Fruit fly (Drosophila melanogaster): ENCODE results near the gene Sfp33A1.
A peak's percentile ranks its signal among the peaks of the same experiment; 100 is the strongest.

The Sfp33A1 gene

DNA sequence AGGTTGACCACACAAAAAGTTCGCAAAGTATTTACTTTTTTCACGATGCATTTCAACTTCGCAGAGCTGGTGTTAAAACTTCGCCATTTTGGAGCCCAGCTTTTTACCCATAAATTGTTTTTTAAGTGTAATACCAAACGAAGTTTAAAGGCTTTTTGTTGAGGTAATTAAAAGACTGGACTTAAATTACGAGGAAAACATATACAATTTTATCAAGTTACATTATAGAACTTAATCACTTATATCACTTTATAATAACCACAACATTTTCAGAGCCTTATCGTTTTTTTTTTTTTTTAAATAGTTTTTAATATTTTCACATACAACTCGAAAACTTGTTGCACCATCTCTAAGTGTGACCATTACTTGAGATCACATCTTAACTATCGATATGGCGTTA, 33.7 kb upstream of the Sfp33A1 start, which contains the start of gene CG14931:
CG14931 (plus strand) TSS at position 301 of the 400 bp plus-strand sequence.
- TF ChIP-seq eg (GFP tag; IDR thresholded peaks at IDR 0.05) = no peak
- TF ChIP-seq fd85E (GFP tag; optimal IDR thresholded peaks at IDR 0.05) = no peak
- no peak for TF ChIP-seq CG31627 (GFP tag; optimal IDR thresholded peaks at IDR 0.05)
- no peak for TF ChIP-seq svp (GFP tag)
- TF ChIP-seq CG7368 (GFP tag; optimal IDR thresholded peaks at IDR 0.05) = no peak
- no peak for TF ChIP-seq Hr4 (GFP tag; optimal IDR thresholded peaks at IDR 0.05)
- no peak for TF ChIP-seq ss (GFP tag; optimal IDR thresholded peaks at IDR 0.05)
- TF ChIP-seq Hr39 (GFP tag; optimal IDR thresholded peaks at IDR 0.05) = no peak
- no peak for TF ChIP-seq CG6792 (GFP tag; optimal IDR thresholded peaks at IDR 0.05)
- no peak for TF ChIP-seq Hr38 (GFP tag; optimal IDR thresholded peaks at IDR 0.05)
- no peak for TF ChIP-seq CG3919 (GFP tag; optimal IDR thresholded peaks at IDR 0.05)
- no peak for TF ChIP-seq fd59A (GFP tag; optimal IDR thresholded peaks at IDR 0.05)
- no peak for TF ChIP-seq Eip93F (GFP tag; optimal IDR thresholded peaks at IDR 0.05)
- no peak for TF ChIP-seq CG6163 (GFP tag; IDR thresholded peaks at IDR 0.05)
- TF ChIP-seq CG1621 (tag; optimal IDR thresholded peaks at IDR 0.05) = no peak
- no peak for TF ChIP-seq Eip75B (GFP tag; optimal IDR thresholded peaks at IDR 0.05)

dm6 chr2L:11753922-11754321, 380 bp downstream of the Sfp33A1 start, which contains the start of gene CG42471:
CG42471 (minus strand) TSS chr2L:11754022.
- TF ChIP-seq Sox14 (GFP tag; optimal IDR thresholded peaks at IDR 0.05) (no peak), Sox15 (GFP tag; optimal IDR thresholded peaks at IDR 0.05) (no peak), lz (GFP tag; optimal IDR thresholded peaks at IDR 0.05) (no peak), CG15336 (GFP tag; IDR thresholded peaks at IDR 0.05) (no peak), Eip93F (GFP tag; optimal IDR thresholded peaks at IDR 0.05) (no peak), Eip75B (GFP tag; optimal IDR thresholded peaks at IDR 0.05) (no peak), CG6163 (GFP tag; IDR thresholded peaks at IDR 0.05) (no peak), Gug (GFP tag; IDR thresholded peaks at IDR 0.05) (no peak), CG8632 (GFP tag; optimal IDR thresholded peaks at IDR 0.05) (no peak), CG11294 (GFP tag; IDR thresholded peaks at IDR 0.05) (no peak), CG6854 (GFP tag; optimal IDR thresholded peaks at IDR 0.05) (no peak), esn (GFP tag; optimal IDR thresholded peaks at IDR 0.05) (no peak), ss (GFP tag; optimal IDR thresholded peaks at IDR 0.05) (no peak), salr (GFP tag; optimal IDR thresholded peaks at IDR 0.05) (no peak), Hr4 (GFP tag; optimal IDR thresholded peaks at IDR 0.05) (no peak), fkh (GFP tag; optimal IDR thresholded peaks at IDR 0.05) (no peak), CG11902 (GFP tag; optimal IDR thresholded peaks at IDR 0.05) (no peak)

DNA sequence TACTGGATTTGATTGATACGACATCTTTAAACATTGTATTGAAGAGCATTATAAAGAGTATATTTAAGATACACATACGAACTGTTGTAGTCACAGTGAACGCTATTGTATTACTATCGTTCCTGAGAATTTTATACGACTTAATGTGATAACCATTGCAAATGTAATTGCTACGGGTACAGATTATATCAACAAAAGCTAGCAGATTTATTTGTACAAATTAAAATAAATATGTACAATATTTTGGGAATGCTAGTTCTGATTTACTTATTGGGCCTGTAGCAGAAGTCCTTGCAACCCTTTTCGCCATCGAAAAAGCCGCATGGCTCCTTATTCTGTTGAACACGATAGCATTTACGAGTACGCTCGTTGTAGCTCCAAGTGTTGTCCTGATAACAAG, 847 bp downstream of the Sfp33A1 start, which contains the start of gene CG42470:
CG42470 (minus strand) TSS at position 101 of the 400 bp plus-strand sequence.
- TF ChIP-seq Eip75B (GFP tag; optimal IDR thresholded peaks at IDR 0.05) = no peak
- TF ChIP-seq svp (GFP tag) = peak; percentile 27

- no peak for TF ChIP-seq CG6792 (GFP tag; optimal IDR thresholded peaks at IDR 0.05)
- peak; percentile 25 for TF ChIP-seq Eip93F (GFP tag; optimal IDR thresholded peaks at IDR 0.05)
- no peak for TF ChIP-seq CG10669 (GFP tag; optimal IDR thresholded peaks at IDR 0.05)
- no peak for TF ChIP-seq CG11294 (GFP tag; IDR thresholded peaks at IDR 0.05)
- TF ChIP-seq acj6 (GFP tag; optimal IDR thresholded peaks at IDR 0.05) = no peak
- peak; percentile 86 for TF ChIP-seq vri (GFP tag; optimal IDR thresholded peaks at IDR 0.05)
- no peak for TF ChIP-seq Eip75B (GFP tag; optimal IDR thresholded peaks at IDR 0.05)
Measured at dm6 chr2L:11740595-11740994, 13.7 kb downstream of the Sfp33A1 start.

- TF ChIP-seq acj6 (GFP tag; optimal IDR thresholded peaks at IDR 0.05) (no peak), CG16779 (tag; optimal IDR thresholded peaks at IDR 0.05) (no peak), dsx (GFP tag; optimal IDR thresholded peaks at IDR 0.05; ENCODE audit: poor library complexity, severe bottlenecking) (no peak), Hr38 (GFP tag; optimal IDR thresholded peaks at IDR 0.05) (no peak), vri (GFP tag; optimal IDR thresholded peaks at IDR 0.05) (peak; percentile 56)
Measured at dm6 chr2L:11738554-11738982, 15.7 kb downstream of the Sfp33A1 start, which contains the start of gene Vha100-5. Vha100-5 (plus strand) TSS chr2L:11738948.
